Worm (Caenorhabditis elegans) whole organism, L3 larva: ENCODE results near the gene dyci-1.

Experiments used
- R02D3.7 ChIP-seq: fragments of 150-350 bp; optimal IDR thresholded peaks from 2 replicates; lab custom pipeline; 2014; ENCODE audit warnings: missing biosample characterization, missing genetic modification characterization
- ZK546.5 ChIP-seq: sonication (generic microtip); optimal IDR thresholded peaks from 2 replicates; lab custom pipeline; 2017; ENCODE audit warnings: missing biosample characterization, missing genetic modification characterization
- aly-2 ChIP-seq: fragments of 150-350 bp; optimal IDR thresholded peaks from 2 replicates; lab custom pipeline; 2014; ENCODE audit warnings: missing biosample characterization, missing genetic modification characterization
- ama-1 ChIP-seq: fragments of 150-350 bp; optimal IDR thresholded peaks from 2 replicates; lab custom pipeline; 2018
- ceh-16 ChIP-seq: sonication (generic microtip); optimal IDR thresholded peaks from 2 replicates; lab custom pipeline; 2017; ENCODE audit warnings: missing biosample characterization, missing genetic modification characterization
- ceh-28 ChIP-seq: fragments of 150-350 bp; optimal IDR thresholded peaks from 2 replicates; lab custom pipeline; 2014; ENCODE audit warnings: missing biosample characterization, missing genetic modification reagents, missing genetic modification characterization
- ceh-9 ChIP-seq: sonication (generic microtip); optimal IDR thresholded peaks from 2 replicates; lab custom pipeline; 2018; ENCODE audit warnings: missing biosample characterization, missing genetic modification characterization
- egl-27 ChIP-seq: sonication (generic microtip); optimal IDR thresholded peaks from 4 replicates; lab custom pipeline; 2017; ENCODE audit warnings: missing biosample characterization, missing genetic modification reagents, missing genetic modification characterization
- egl-5 ChIP-seq: fragments of 150-350 bp; optimal IDR thresholded peaks from 2 replicates; lab custom pipeline; 2017; ENCODE audit warnings: missing biosample characterization, missing genetic modification reagents, missing genetic modification characterization, inconsistent platforms
- elt-1 ChIP-seq: fragments of 150-350 bp; optimal IDR thresholded peaks from 2 replicates; lab custom pipeline; 2014; ENCODE audit warnings: missing biosample characterization, missing genetic modification characterization
- fkh-10 ChIP-seq: sonication (generic microtip); optimal IDR thresholded peaks from 2 replicates; lab custom pipeline; 2017; ENCODE audit warnings: missing biosample characterization, missing genetic modification reagents, missing genetic modification characterization
- fkh-2 ChIP-seq: fragments of 150-350 bp; optimal IDR thresholded peaks from 2 replicates; lab custom pipeline; 2014; ENCODE audit warnings: missing biosample characterization, missing genetic modification reagents, missing genetic modification characterization
- hmg-11 ChIP-seq: sonication (generic microtip); optimal IDR thresholded peaks from 2 replicates; lab custom pipeline; 2016; ENCODE audit warnings: missing genetic modification characterization, missing compliant biosample characterization
- lin-15B ChIP-seq: fragments of 150-350 bp; optimal IDR thresholded peaks from 2 replicates; lab custom pipeline; 2014; ENCODE audit warnings: missing biosample characterization, missing genetic modification characterization
- lsy-12 ChIP-seq: sonication (generic microtip); optimal IDR thresholded peaks from 2 replicates; lab custom pipeline; 2016; ENCODE audit warnings: mild to moderate bottlenecking, missing genetic modification characterization, missing compliant biosample characterization
- mdl-1 ChIP-seq: fragments of 150-350 bp; optimal IDR thresholded peaks from 2 replicates; lab custom pipeline; 2014; ENCODE audit warnings: missing biosample characterization, missing genetic modification characterization
- nfya-1 ChIP-seq: sonication (generic microtip); optimal IDR thresholded peaks from 2 replicates; lab custom pipeline; 2017; ENCODE audit warnings: missing genetic modification characterization, mild to moderate bottlenecking, missing compliant biosample characterization, antibody characterized with exemption, moderate library complexity; ENCODE audit not compliant: insufficient read depth
- nhr-11 ChIP-seq: fragments of 150-350 bp; optimal IDR thresholded peaks from 2 replicates; lab custom pipeline; 2014; ENCODE audit warnings: missing biosample characterization, missing genetic modification characterization
- nhr-23 ChIP-seq: fragments of 150-350 bp; optimal IDR thresholded peaks from 2 replicates; lab custom pipeline; 2014; ENCODE audit warnings: missing biosample characterization, missing genetic modification reagents, missing genetic modification characterization
- nhr-237 ChIP-seq: fragments of 150-350 bp; optimal IDR thresholded peaks from 2 replicates; lab custom pipeline; 2014; ENCODE audit warnings: missing biosample characterization, missing genetic modification characterization
- nhr-25 ChIP-seq: sonication (generic microtip); optimal IDR thresholded peaks from 2 replicates; lab custom pipeline; 2017; ENCODE audit warnings: missing biosample characterization, missing genetic modification characterization
- nhr-28 ChIP-seq: fragments of 150-350 bp; optimal IDR thresholded peaks from 2 replicates; lab custom pipeline; 2014; ENCODE audit warnings: missing biosample characterization, missing genetic modification characterization
- nhr-76 ChIP-seq: fragments of 150-350 bp; sonication (generic microtip); optimal IDR thresholded peaks from 5 replicates; lab custom pipeline; 2014; ENCODE audit warnings: missing biosample characterization, missing genetic modification characterization
- pqm-1 ChIP-seq: fragments of 150-350 bp; optimal IDR thresholded peaks from 2 replicates; lab custom pipeline; 2017; ENCODE audit warnings: missing biosample characterization, missing genetic modification characterization, inconsistent platforms
- snpc-4 ChIP-seq: fragments of 150-350 bp; optimal IDR thresholded peaks from 2 replicates; lab custom pipeline; 2014; ENCODE audit warnings: missing biosample characterization, missing genetic modification characterization
- tbx-2 ChIP-seq: sonication (generic microtip); optimal IDR thresholded peaks from 2 replicates; lab custom pipeline; 2016; ENCODE audit warnings: mild to moderate bottlenecking, missing genetic modification characterization, missing compliant biosample characterization
- zag-1 ChIP-seq: fragments of 150-350 bp; optimal IDR thresholded peaks from 2 replicates; lab custom pipeline; 2014; ENCODE audit warnings: missing biosample characterization, missing genetic modification characterization
- ztf-11 ChIP-seq: fragments of 150-350 bp; optimal IDR thresholded peaks from 2 replicates; lab custom pipeline; 2014; ENCODE audit warnings: missing biosample characterization, missing genetic modification characterization
- ztf-4 ChIP-seq: fragments of 150-350 bp; optimal IDR thresholded peaks from 2 replicates; lab custom pipeline; 2014; ENCODE audit warnings: missing biosample characterization, missing genetic modification characterization

Gene dyci-1

ce11 chrIV:6747083-6747482 lies 38.0 kb downstream of the dyci-1 start:
- TF ChIP-seq ceh-28 (tag; lab: Kevin White, UChicago) (no peak), aly-2 (tag; lab: Kevin White, UChicago) (no peak), nhr-237 (tag; lab: Kevin White, UChicago) (no peak), nfya-1 (tag; lab: Kevin White, UChicago) (no peak), nhr-28 (tag; lab: Kevin White, UChicago) (no peak), fkh-10 (GFP tag; lab: Kevin White, UChicago) (no peak), egl-27 (tag; lab: Kevin White, UChicago) (no peak), zag-1 (tag; lab: Kevin White, UChicago) (no peak), nhr-11 (tag; lab: Kevin White, UChicago) (no peak), hmg-11 (no peak), ZK546.5 (tag; lab: Kevin White, UChicago) (no peak), ceh-16 (tag; lab: Kevin White, UChicago) (no peak), nhr-25 (tag; lab: Kevin White, UChicago) (no peak), lin-15B (tag; lab: Kevin White, UChicago) (no peak), R02D3.7 (tag; lab: Kevin White, UChicago) (no peak), ceh-9 (tag; lab: Kevin White, UChicago) (no peak)

ce11 chrIV:6742159-6742558 lies 42.9 kb downstream of the dyci-1 start, which contains the start of gene smg-7:
TSS of gene smg-7 (minus strand) at chrIV:6742443.
- no peak for TF ChIP-seq lin-15B (tag; lab: Kevin White, UChicago)
- no peak for TF ChIP-seq snpc-4
- TF ChIP-seq ztf-4: no peak
- no peak for TF ChIP-seq nhr-23 (tag; lab: Kevin White, UChicago)
- TF ChIP-seq nhr-76 (tag; lab: Kevin White, UChicago): no peak
- TF ChIP-seq ceh-16 (tag; lab: Kevin White, UChicago): no peak
- TF ChIP-seq ama-1 (lab: Kevin White, UChicago): no peak
- TF ChIP-seq egl-27 (tag; lab: Kevin White, UChicago): no peak
- TF ChIP-seq tbx-2 (tag; lab: Kevin White, UChicago): no peak
- no peak for TF ChIP-seq fkh-2 (tag; lab: Kevin White, UChicago)
- TF ChIP-seq zag-1 (tag; lab: Kevin White, UChicago): no peak
- TF ChIP-seq R02D3.7 (tag; lab: Kevin White, UChicago): no peak
- TF ChIP-seq ztf-11 (tag; lab: Kevin White, UChicago): no peak
- TF ChIP-seq nhr-11 (tag; lab: Kevin White, UChicago): no peak
- TF ChIP-seq pqm-1 (tag; lab: Kevin White, UChicago): no peak
- no peak for TF ChIP-seq lsy-12
- no peak for TF ChIP-seq elt-1 (tag; lab: Kevin White, UChicago)
- no peak for TF ChIP-seq hmg-11
- TF ChIP-seq mdl-1 (tag; lab: Kevin White, UChicago): no peak
- TF ChIP-seq egl-5 (tag; lab: Kevin White, UChicago): no peak
- TF ChIP-seq, all 47 proteins: peak for 0

ce11 chrIV:6740190-6740589 lies 44.9 kb downstream of the dyci-1 start, which contains the start of gene Y73B6A.3:
TSS of gene Y73B6A.3 (minus strand) at chrIV:6740290.
- no peak for TF ChIP-seq fkh-10 (GFP tag; lab: Kevin White, UChicago)
